Worm (Caenorhabditis elegans): Measurements from ENCODE around the gene Y7A5A.1.
A peak's percentile ranks its signal among the peaks of the same experiment; 100 is the strongest.

DNA sequence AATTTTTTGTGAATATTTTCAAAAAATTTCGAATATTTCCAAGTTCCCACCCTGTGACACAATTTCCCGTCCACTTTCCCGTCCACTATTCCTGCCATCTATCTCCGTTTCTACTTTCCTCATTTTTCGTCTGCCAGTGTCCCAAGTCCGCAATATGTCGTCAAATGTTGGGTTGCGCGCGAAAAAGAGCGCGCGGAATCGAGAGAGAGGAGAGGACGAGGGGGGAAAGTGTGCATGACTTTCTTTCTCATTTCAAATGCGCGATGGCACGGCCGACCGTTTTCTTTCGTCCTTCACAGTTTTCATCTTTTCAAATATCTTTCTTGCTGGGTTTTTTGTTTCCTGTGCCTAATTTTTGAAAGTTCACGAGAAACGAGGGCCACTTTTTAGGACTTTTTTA, 46.3 kb downstream of the Y7A5A.1 start:
- TF ChIP-seq ama-1 (optimal IDR thresholded peaks at IDR 0.05) (no peak), eyg-1 (tag; optimal IDR thresholded peaks at IDR 0.05) (no peak), elt-2 (tag; optimal IDR thresholded peaks at IDR 0.05) (no peak), nhr-11 (tag; optimal IDR thresholded peaks at IDR 0.05) (no peak), ceh-18 (tag; optimal IDR thresholded peaks at IDR 0.05) (no peak), pqm-1 (tag; optimal IDR thresholded peaks at IDR 0.05) (no peak), tbx-2 (tag; optimal IDR thresholded peaks at IDR 0.05) (peak; percentile 2), ceh-30 (tag; optimal IDR thresholded peaks at IDR 0.05) (no peak), fkh-10 (GFP tag; optimal IDR thresholded peaks at IDR 0.05) (no peak), F13H6.1 (tag; optimal IDR thresholded peaks at IDR 0.05) (no peak), lin-11 (tag; optimal IDR thresholded peaks at IDR 0.05) (no peak), mec-3 (tag; optimal IDR thresholded peaks at IDR 0.05; ENCODE audit: borderline replicate concordance) (no peak), dmd-4 (tag; optimal IDR thresholded peaks at IDR 0.05; ENCODE audit: borderline replicate concordance) (no peak)
